Fruit fly (Drosophila melanogaster) whole organism, embryonic: ENCODE results near the gene CG10560.
A peak's percentile ranks its signal among the peaks of the same experiment; 100 is the strongest.

Experiments
- Awh ChIP-seq: fragments of 200-800 bp; sonication (Bioruptor generic); IDR thresholded peaks from 2 replicates; pipeline ENCODE4, ENCODE4 v1.3.6; 2022; ENCODE audit warnings: missing biosample characterization, missing genetic modification characterization
- BtbVII ChIP-seq: fragments of 200-800 bp; sonication (Bioruptor generic); optimal IDR thresholded peaks from 3 replicates; lab custom pipeline; 2017; ENCODE audit warnings: missing biosample characterization, mild to moderate bottlenecking, missing genetic modification characterization
- CG10274 ChIP-seq: fragments of 200-800 bp; sonication (Bioruptor generic); optimal IDR thresholded peaks from 3 replicates; lab custom pipeline; 2017; ENCODE audit warnings: missing biosample characterization, mild to moderate bottlenecking, missing genetic modification characterization
- CG11093 ChIP-seq: fragments of 200-800 bp; sonication (Bioruptor generic); IDR thresholded peaks from 3 replicates; pipeline ENCODE4 v1.3.6; 2022; ENCODE audit warnings: missing biosample characterization, missing genetic modification characterization
- CG12659 ChIP-seq: fragments of 200-800 bp; sonication (Bioruptor generic); optimal IDR thresholded peaks from 3 replicates; lab custom pipeline; 2017; ENCODE audit warnings: mild to moderate bottlenecking, missing biosample characterization, missing genetic modification reagents, missing genetic modification characterization
- CG12744 ChIP-seq: fragments of 200-800 bp; sonication (Bioruptor generic); optimal IDR thresholded peaks from 2 replicates; lab custom pipeline; 2016; ENCODE audit warnings: missing biosample characterization, missing genetic modification characterization
- CG13624 ChIP-seq: fragments of 200-800 bp; sonication (Bioruptor generic); optimal IDR thresholded peaks from 2 replicates; lab custom pipeline; 2016; ENCODE audit warnings: missing biosample characterization, missing genetic modification characterization
- CG14667 ChIP-seq: fragments of 200-800 bp; sonication (Bioruptor generic); IDR thresholded peaks from 2 replicates; pipeline ENCODE4 v1.3.6; 2022; ENCODE audit warnings: missing biosample characterization, missing genetic modification characterization
- CG14860 ChIP-seq: fragments of 200-800 bp; sonication (Bioruptor generic); IDR thresholded peaks from 3 replicates; pipeline ENCODE4 v1.3.6; 2022; ENCODE audit warnings: missing biosample characterization, missing genetic modification characterization; ENCODE audit not compliant: partially characterized antibody
- CG15514 ChIP-seq: fragments of 200-800 bp; sonication (Bioruptor generic); optimal IDR thresholded peaks from 3 replicates; lab custom pipeline; 2017; ENCODE audit warnings: missing biosample characterization, missing genetic modification characterization, mild to moderate bottlenecking, moderate library complexity, missing genetic modification reagents
- CG17361 ChIP-seq: fragments of 200-800 bp; sonication (Bioruptor generic); IDR thresholded peaks from 3 replicates; pipeline ENCODE4 v1.3.6; 2022; ENCODE audit warnings: missing biosample characterization, missing genetic modification characterization
- CG17829 ChIP-seq: fragments of 200-800 bp; optimal IDR thresholded peaks from 2 replicates; lab custom pipeline; 2019; ENCODE audit warnings: missing biosample characterization, mild to moderate bottlenecking, missing genetic modification characterization, moderate library complexity
- CG17912 ChIP-seq: fragments of 200-800 bp; sonication (Bioruptor generic); optimal IDR thresholded peaks from 2 replicates; lab custom pipeline; 2018; ENCODE audit warnings: missing biosample characterization, mild to moderate bottlenecking, missing genetic modification characterization
- CG1792 ChIP-seq: fragments of 200-800 bp; sonication (Bioruptor generic); optimal IDR thresholded peaks from 2 replicates; lab custom pipeline; 2016; ENCODE audit warnings: missing biosample characterization, missing genetic modification characterization
- CG32767 ChIP-seq: fragments of 200-800 bp; sonication (Bioruptor generic); IDR thresholded peaks from 2 replicates; pipeline ENCODE4 v1.3.6; 2022; ENCODE audit warnings: missing biosample characterization, missing genetic modification characterization
- CG32772 ChIP-seq: fragments of 200-800 bp; sonication (Bioruptor generic); IDR thresholded peaks from 2 replicates; pipeline ENCODE4 v1.3.6; 2022; ENCODE audit warnings: missing biosample characterization, missing genetic modification characterization
- CG34422 ChIP-seq: fragments of 200-800 bp; sonication (Bioruptor generic); IDR thresholded peaks from 3 replicates; pipeline ENCODE4 v1.3.6; 2022; ENCODE audit warnings: missing biosample characterization, missing genetic modification characterization
- CG3726 ChIP-seq: fragments of 200-800 bp; sonication (Bioruptor generic); IDR thresholded peaks from 3 replicates; pipeline ENCODE4, ENCODE4 v1.3.6; 2022; ENCODE audit warnings: missing biosample characterization, missing genetic modification characterization
- CG4730 ChIP-seq: fragments of 200-800 bp; sonication (Bioruptor generic); IDR thresholded peaks from 2 replicates; pipeline ENCODE4 v1.3.6; 2022; ENCODE audit warnings: missing biosample characterization, missing genetic modification characterization
- CG7987 ChIP-seq: fragments of 200-800 bp; sonication (Bioruptor generic); optimal IDR thresholded peaks from 2 replicates; lab custom pipeline; 2018; ENCODE audit warnings: missing biosample characterization, mild to moderate bottlenecking, missing genetic modification characterization, moderate library complexity
- CG9797 ChIP-seq: fragments of 200-800 bp; sonication (Bioruptor generic); optimal IDR thresholded peaks from 3 replicates; lab custom pipeline; 2018; ENCODE audit warnings: missing biosample characterization, mild to moderate bottlenecking, missing genetic modification characterization
- D19A ChIP-seq: fragments of 200-800 bp; optimal IDR thresholded peaks from 3 replicates; lab custom pipeline; 2019; ENCODE audit warnings: missing biosample characterization, mild to moderate bottlenecking, missing genetic modification characterization, moderate library complexity
- Dip2 ChIP-seq: fragments of 200-800 bp; sonication (Bioruptor generic); IDR thresholded peaks from 2 replicates; pipeline ENCODE4 v1.3.6; 2022; ENCODE audit warnings: missing biosample characterization, missing genetic modification characterization
- Drgx ChIP-seq: fragments of 200-800 bp; sonication (Bioruptor generic); IDR thresholded peaks from 2 replicates; pipeline ENCODE4 v1.3.6; 2022; ENCODE audit warnings: missing biosample characterization, missing genetic modification characterization
- Fer1 ChIP-seq: fragments of 200-800 bp; sonication (Bioruptor generic); optimal IDR thresholded peaks from 2 replicates; lab custom pipeline; 2017; ENCODE audit warnings: missing biosample characterization, mild to moderate bottlenecking, missing genetic modification characterization
- H2.0 ChIP-seq: fragments of 200-800 bp; sonication (Bioruptor generic); IDR thresholded peaks from 2 replicates; pipeline ENCODE4 v1.3.6; 2022; ENCODE audit warnings: missing biosample characterization, missing genetic modification characterization
- Hr51 ChIP-seq, 2 experiments: fragments of 200-800 bp; sonication (Bioruptor generic); optimal IDR thresholded peaks; 2 replicates in 1 of 2; 3 replicates in 1 of 2; lab custom pipeline; 2016 to 2018; ENCODE audit warnings: missing biosample characterization in 2 of 2, missing genetic modification characterization in 2 of 2, mild to moderate bottlenecking in 1 of 2, moderate library complexity in 1 of 2
- Hsf ChIP-seq: fragments of 200-800 bp; sonication (Bioruptor generic); optimal IDR thresholded peaks from 3 replicates; lab custom pipeline; 2016; ENCODE audit warnings: missing biosample characterization, missing genetic modification characterization
- Meics ChIP-seq: fragments of 200-800 bp; sonication (Bioruptor generic); optimal IDR thresholded peaks from 2 replicates; lab custom pipeline; 2017; ENCODE audit warnings: missing biosample characterization, mild to moderate bottlenecking, missing genetic modification characterization
- NK7.1 ChIP-seq: fragments of 200-800 bp; sonication (Bioruptor generic); optimal IDR thresholded peaks from 3 replicates; lab custom pipeline; 2016; ENCODE audit warnings: missing biosample characterization, missing genetic modification characterization
- Sox100B ChIP-seq: fragments of 200-800 bp; sonication (Bioruptor generic); optimal IDR thresholded peaks from 3 replicates; lab custom pipeline; 2018; ENCODE audit warnings: missing biosample characterization, mild to moderate bottlenecking, missing genetic modification characterization
- Sry-β ChIP-seq: fragments of 200-800 bp; sonication (Bioruptor generic); optimal IDR thresholded peaks from 2 replicates; lab custom pipeline; 2018; ENCODE audit warnings: missing biosample characterization, mild to moderate bottlenecking, missing genetic modification characterization, moderate library complexity
- Sry-δ ChIP-seq: fragments of 200-800 bp; sonication (Bioruptor generic); optimal IDR thresholded peaks from 2 replicates; lab custom pipeline; 2016; ENCODE audit warnings: missing biosample characterization, missing genetic modification characterization
- Ssrp ChIP-seq: fragments of 200-800 bp; sonication (Bioruptor generic); optimal IDR thresholded peaks from 2 replicates; lab custom pipeline; 2018; ENCODE audit warnings: missing biosample characterization, mild to moderate bottlenecking, missing genetic modification characterization, moderate library complexity
- cad ChIP-seq: fragments of >200 bp; optimal IDR thresholded peaks from 2 replicates; lab custom pipeline; 2017; ENCODE audit warnings: missing biosample characterization, missing genetic modification characterization
- cato ChIP-seq: fragments of 200-800 bp; sonication (Bioruptor generic); optimal IDR thresholded peaks from 2 replicates; lab custom pipeline; 2016; ENCODE audit warnings: missing biosample characterization, missing genetic modification characterization, borderline replicate concordance
- chinmo ChIP-seq: fragments of 200-800 bp; sonication (Bioruptor generic); IDR thresholded peaks from 4 replicates; pipeline ENCODE4 v1.3.6; 2022; ENCODE audit warnings: missing biosample characterization, missing genetic modification characterization; ENCODE audit not compliant: partially characterized antibody
- eyg ChIP-seq: fragments of 200-800 bp; sonication (Bioruptor generic); optimal IDR thresholded peaks from 3 replicates; lab custom pipeline; 2016; ENCODE audit warnings: missing biosample characterization, missing genetic modification characterization
- grn ChIP-seq: fragments of 200-800 bp; sonication (Bioruptor generic); optimal IDR thresholded peaks from 3 replicates; lab custom pipeline; 2017; ENCODE audit warnings: missing biosample characterization, missing genetic modification characterization
- hth ChIP-seq: fragments of >200 bp; optimal IDR thresholded peaks from 2 replicates; lab custom pipeline; 2017; ENCODE audit warnings: inconsistent platforms
- ind ChIP-seq: fragments of 200-800 bp; sonication (Bioruptor generic); optimal IDR thresholded peaks from 3 replicates; lab custom pipeline; 2016; ENCODE audit warnings: missing biosample characterization, missing genetic modification characterization
- mirr ChIP-seq: fragments of 200-800 bp; sonication (Bioruptor generic); optimal IDR thresholded peaks from 3 replicates; lab custom pipeline; 2018; ENCODE audit warnings: missing biosample characterization, mild to moderate bottlenecking, missing genetic modification characterization
- mld ChIP-seq: fragments of 200-800 bp; sonication (Bioruptor generic); IDR thresholded peaks from 3 replicates; pipeline ENCODE4 v1.3.6; 2022; ENCODE audit warnings: missing biosample characterization, missing genetic modification characterization; ENCODE audit not compliant: partially characterized antibody
- p53 ChIP-seq: fragments of 200-800 bp; sonication (Bioruptor generic); optimal IDR thresholded peaks from 2 replicates; lab custom pipeline; 2016; ENCODE audit warnings: missing biosample characterization, missing genetic modification characterization
- pb ChIP-seq: fragments of 200-800 bp; sonication (Bioruptor generic); optimal IDR thresholded peaks from 3 replicates; lab custom pipeline; 2016; ENCODE audit warnings: missing biosample characterization, missing genetic modification characterization
- repo ChIP-seq: fragments of 200-800 bp; sonication (Bioruptor generic); optimal IDR thresholded peaks from 2 replicates; lab custom pipeline; 2016; ENCODE audit warnings: missing biosample characterization, missing genetic modification characterization
- ssp ChIP-seq: fragments of 200-800 bp; sonication (Bioruptor generic); IDR thresholded peaks from 2 replicates; pipeline ENCODE4 v1.3.6; 2022; ENCODE audit warnings: missing biosample characterization, missing genetic modification characterization
- toy ChIP-seq: fragments of 200-800 bp; sonication (Bioruptor generic); IDR thresholded peaks from 2 replicates; pipeline ENCODE4 v1.3.6; 2022; ENCODE audit warnings: missing biosample characterization, missing genetic modification characterization
- trem ChIP-seq: fragments of 200-800 bp; optimal IDR thresholded peaks from 3 replicates; lab custom pipeline; 2019; ENCODE audit warnings: missing biosample characterization, mild to moderate bottlenecking, missing genetic modification characterization, moderate library complexity
- wek ChIP-seq: fragments of 200-800 bp; sonication (Bioruptor generic); optimal IDR thresholded peaks from 3 replicates; lab custom pipeline; 2018; ENCODE audit warnings: missing biosample characterization, mild to moderate bottlenecking, missing genetic modification characterization, moderate library complexity
- zen2 ChIP-seq: fragments of 200-800 bp; sonication (Bioruptor generic); IDR thresholded peaks from 3 replicates; pipeline ENCODE4 v1.3.6; 2022; ENCODE audit warnings: missing biosample characterization, missing genetic modification characterization; ENCODE audit not compliant: partially characterized antibody
- zfh2 ChIP-seq: fragments of 200-800 bp; sonication (Bioruptor generic); optimal IDR thresholded peaks from 2 replicates; lab custom pipeline; 2016; ENCODE audit warnings: missing biosample characterization, missing genetic modification characterization

The CG10560 gene

dm6 chr3R:25329079-25329478 lies 9.2 kb upstream of the CG10560 start, which contains the start of gene CHKov1 (continued):
- TF ChIP-seq CG15514 (peak; percentile 24), wek (GFP tag; lab: Kevin White, UChicago) (no peak), CG14667 (GFP tag; lab: Robert Waterston, UW) (no peak), CG17829 (tag; lab: Kevin White, UChicago) (no peak), p53 (GFP tag; lab: Kevin White, UChicago) (no peak), Ssrp (no peak), grn (GFP tag; lab: Kevin White, UChicago) (peak; percentile 17), repo (GFP tag; lab: Kevin White, UChicago) (no peak), Sry-δ (GFP tag; lab: Kevin White, UChicago) (no peak), Hr51 (GFP tag; optimal IDR thresholded peaks at IDR 0.05; lab: Kevin White, UChicago) (no peak), CG9797 (GFP tag; lab: Kevin White, UChicago) (no peak), Sry-β (GFP tag; lab: Kevin White, UChicago) (no peak), pb (GFP tag; lab: Kevin White, UChicago) (no peak), zfh2 (no peak), Sox100B (GFP tag; lab: Kevin White, UChicago) (no peak), CG32772 (no peak), Drgx (GFP tag; lab: Robert Waterston, UW) (peak; percentile 39; the same call in 1 of the 2 replicates), CG34422 (GFP tag; lab: Robert Waterston, UW) (0 out of 3 replicates have a peak, but pooled peaks have one; percentile 41), cad (no peak), CG4730 (GFP tag; lab: Robert Waterston, UW) (no peak), Meics (GFP tag; lab: Kevin White, UChicago) (no peak), CG7987 (GFP tag; lab: Kevin White, UChicago) (peak; percentile 6), mld (no peak), Dip2 (GFP tag; lab: Robert Waterston, UW) (no peak), Hsf (no peak), CG11093 (GFP tag; lab: Robert Waterston, UW) (no peak), cato (GFP tag; lab: Kevin White, UChicago) (no peak), CG17912 (no peak), D19A (tag; lab: Kevin White, UChicago) (no peak), zen2 (GFP tag; lab: Robert Waterston, UW) (no peak), ssp (GFP tag; lab: Robert Waterston, UW) (no peak), mirr (no peak), ind (GFP tag; lab: Kevin White, UChicago) (no peak), eyg (GFP tag; lab: Kevin White, UChicago) (no peak), CG17361 (GFP tag; lab: Robert Waterston, UW) (no peak), CG12744 (GFP tag; lab: Kevin White, UChicago) (no peak), H2.0 (GFP tag; lab: Robert Waterston, UW) (no peak), NK7.1 (GFP tag; lab: Kevin White, UChicago) (no peak), CG3726 (GFP tag; lab: Robert Waterston, UW) (no peak), Awh (GFP tag; lab: Robert Waterston, UW) (no peak), trem (tag; lab: Kevin White, UChicago) (no peak), hth (no peak), toy (GFP tag; lab: Robert Waterston, UW) (no peak), BtbVII (GFP tag; lab: Kevin White, UChicago) (no peak), CG10274 (GFP tag; lab: Kevin White, UChicago) (no peak), CG1792 (GFP tag; lab: Kevin White, UChicago) (no peak), Fer1 (GFP tag; lab: Kevin White, UChicago) (no peak), CG13624 (GFP tag; lab: Kevin White, UChicago) (no peak), CG32767 (GFP tag; lab: Robert Waterston, UW) (no peak), CG12659 (GFP tag; lab: Kevin White, UChicago) (no peak), chinmo (GFP tag; lab: Robert Waterston, UW) (0 out of 4 replicates have a peak, but pooled peaks have one; percentile 40), CG14860 (no peak)
